Fruit fly (Drosophila melanogaster) whole organism, embryonic: Measurements from ENCODE around the gene CG7423.

Source experiments
- CG10462 ChIP-seq: fragments of 200-800 bp; sonication (Bioruptor generic); optimal IDR thresholded peaks from 2 replicates; lab custom pipeline; 2016; ENCODE audit warnings: missing biosample characterization, missing genetic modification characterization
- CG11398 ChIP-seq: fragments of 200-800 bp; sonication (Bioruptor generic); optimal IDR thresholded peaks from 2 replicates; lab custom pipeline; 2016; ENCODE audit warnings: missing biosample characterization, missing genetic modification characterization
- CG12155 ChIP-seq: fragments of 200-800 bp; sonication (Bioruptor generic); optimal IDR thresholded peaks from 3 replicates; lab custom pipeline; 2016; ENCODE audit warnings: missing biosample characterization, missing genetic modification characterization
- CG15696 ChIP-seq: fragments of 200-800 bp; sonication (Bioruptor generic); optimal IDR thresholded peaks from 2 replicates; lab custom pipeline; 2019; ENCODE audit warnings: missing biosample characterization, mild to moderate bottlenecking, missing genetic modification characterization, moderate library complexity
- CG17359 ChIP-seq: fragments of 200-800 bp; sonication (Bioruptor generic); optimal IDR thresholded peaks from 3 replicates; lab custom pipeline; 2018; ENCODE audit warnings: missing biosample characterization, mild to moderate bottlenecking, missing genetic modification characterization, moderate library complexity
- CG17385 ChIP-seq: fragments of 200-800 bp; sonication (Bioruptor generic); optimal IDR thresholded peaks from 3 replicates; lab custom pipeline; 2018; ENCODE audit warnings: missing biosample characterization, mild to moderate bottlenecking, missing genetic modification characterization
- CG17568 ChIP-seq: fragments of 200-800 bp; sonication (Bioruptor generic); optimal IDR thresholded peaks from 2 replicates; lab custom pipeline; 2018; ENCODE audit warnings: missing biosample characterization, mild to moderate bottlenecking, missing genetic modification characterization, moderate library complexity
- CG31365 ChIP-seq: fragments of 200-800 bp; sonication (Bioruptor generic); optimal IDR thresholded peaks from 2 replicates; lab custom pipeline; 2018; ENCODE audit warnings: missing biosample characterization, mild to moderate bottlenecking, missing genetic modification characterization
- CG32532 ChIP-seq: fragments of 200-800 bp; sonication (Bioruptor generic); IDR thresholded peaks from 2 replicates; pipeline ENCODE4 v1.3.6; 2022; ENCODE audit warnings: missing biosample characterization, missing genetic modification characterization
- CG7556 ChIP-seq: fragments of 200-800 bp; sonication (Bioruptor generic); optimal IDR thresholded peaks from 2 replicates; lab custom pipeline; 2017; ENCODE audit warnings: missing biosample characterization, mild to moderate bottlenecking, missing genetic modification characterization
- CG7963 ChIP-seq: fragments of 200-800 bp; sonication (Bioruptor generic); IDR thresholded peaks from 3 replicates; pipeline ENCODE4 v1.3.6; 2022; ENCODE audit warnings: missing biosample characterization, missing genetic modification characterization; ENCODE audit not compliant: partially characterized antibody
- CG8765 ChIP-seq: fragments of 200-800 bp; sonication (Bioruptor generic); IDR thresholded peaks from 2 replicates; pipeline ENCODE4 v1.3.6; 2022; ENCODE audit warnings: missing biosample characterization, missing genetic modification characterization
- Dbx ChIP-seq: fragments of 200-800 bp; sonication (Bioruptor generic); IDR thresholded peaks from 3 replicates; pipeline ENCODE4 v1.3.6; 2022; ENCODE audit warnings: missing biosample characterization, missing genetic modification characterization
- Dek ChIP-seq: fragments of 200-800 bp; sonication (Bioruptor generic); optimal IDR thresholded peaks from 3 replicates; lab custom pipeline; 2019; ENCODE audit warnings: missing biosample characterization, mild to moderate bottlenecking, missing genetic modification characterization, moderate library complexity
- Gsc ChIP-seq: fragments of 200-800 bp; sonication (Bioruptor generic); IDR thresholded peaks from 2 replicates; pipeline ENCODE4 v1.3.6; 2022; ENCODE audit warnings: missing biosample characterization, missing genetic modification characterization
- Hr51 ChIP-seq, 2 experiments: fragments of 200-800 bp; sonication (Bioruptor generic); optimal IDR thresholded peaks; 2 replicates in 1 of 2; 3 replicates in 1 of 2; lab custom pipeline; 2016 to 2018; ENCODE audit warnings: missing biosample characterization in 2 of 2, missing genetic modification characterization in 2 of 2, mild to moderate bottlenecking in 1 of 2, moderate library complexity in 1 of 2
- Jarid2 ChIP-seq: fragments of 200-800 bp; sonication (Bioruptor generic); optimal IDR thresholded peaks from 3 replicates; lab custom pipeline; 2017; ENCODE audit warnings: mild to moderate bottlenecking, missing biosample characterization, missing genetic modification reagents, missing genetic modification characterization
- MBD-R2 ChIP-seq: fragments of 200-800 bp; sonication (Bioruptor generic); IDR thresholded peaks from 2 replicates; pipeline ENCODE4 v1.3.6; 2022; ENCODE audit warnings: missing biosample characterization, missing genetic modification characterization
- MTF-1 ChIP-seq: fragments of 200-800 bp; sonication (Bioruptor generic); optimal IDR thresholded peaks from 2 replicates; lab custom pipeline; 2018; ENCODE audit warnings: missing biosample characterization, mild to moderate bottlenecking, missing genetic modification characterization, borderline replicate concordance
- Med ChIP-seq: fragments of 200-800 bp; sonication (Bioruptor generic); peaks from one replicate; lab custom pipeline; 2016; ENCODE audit warnings: missing biosample characterization, missing genetic modification characterization, mild to moderate bottlenecking, inconsistent platforms, moderate library complexity
- NC2β ChIP-seq: fragments of 200-800 bp; sonication (Bioruptor generic); optimal IDR thresholded peaks from 2 replicates; lab custom pipeline; 2016; ENCODE audit warnings: missing biosample characterization, missing genetic modification characterization
- Sox100B ChIP-seq: fragments of 200-800 bp; sonication (Bioruptor generic); optimal IDR thresholded peaks from 3 replicates; lab custom pipeline; 2018; ENCODE audit warnings: missing biosample characterization, mild to moderate bottlenecking, missing genetic modification characterization
- Sry-δ ChIP-seq: fragments of 200-800 bp; sonication (Bioruptor generic); optimal IDR thresholded peaks from 2 replicates; lab custom pipeline; 2016; ENCODE audit warnings: missing biosample characterization, missing genetic modification characterization
- amos ChIP-seq: fragments of 200-800 bp; sonication (Bioruptor generic); IDR thresholded peaks from 2 replicates; pipeline ENCODE4 v1.3.6; 2022; ENCODE audit warnings: missing biosample characterization, missing genetic modification characterization; ENCODE audit not compliant: partially characterized antibody
- ara ChIP-seq: fragments of 200-800 bp; sonication (Bioruptor generic); IDR thresholded peaks from 2 replicates; pipeline ENCODE4 v1.3.6; 2022; ENCODE audit warnings: missing biosample characterization, missing genetic modification characterization
- ash1 ChIP-seq: fragments of 200-800 bp; sonication (Bioruptor generic); optimal IDR thresholded peaks from 2 replicates; lab custom pipeline; 2018; ENCODE audit warnings: missing biosample characterization, mild to moderate bottlenecking, missing genetic modification characterization
- cg ChIP-seq: fragments of 200-800 bp; sonication (Bioruptor generic); optimal IDR thresholded peaks from 3 replicates; lab custom pipeline; 2019; ENCODE audit warnings: missing biosample characterization, mild to moderate bottlenecking, missing genetic modification characterization, moderate library complexity
- ci ChIP-seq: fragments of 200-800 bp; sonication (Bioruptor generic); IDR thresholded peaks from 3 replicates; pipeline ENCODE4 v1.3.6; 2022; ENCODE audit warnings: missing biosample characterization, missing genetic modification characterization
- dmrt99B ChIP-seq: fragments of 200-800 bp; sonication (Bioruptor generic); optimal IDR thresholded peaks from 2 replicates; lab custom pipeline; 2018; ENCODE audit warnings: missing biosample characterization, mild to moderate bottlenecking, missing genetic modification characterization, moderate library complexity
- ewg ChIP-seq: fragments of 200-800 bp; sonication (Bioruptor generic); optimal IDR thresholded peaks from 3 replicates; lab custom pipeline; 2017; ENCODE audit warnings: mild to moderate bottlenecking, missing biosample characterization, missing genetic modification reagents, missing genetic modification characterization
- gfzf ChIP-seq: fragments of 200-800 bp; sonication (Bioruptor generic); optimal IDR thresholded peaks from 2 replicates; lab custom pipeline; 2016; ENCODE audit warnings: missing biosample characterization, mild to moderate bottlenecking, missing genetic modification characterization, moderate library complexity
- gsb ChIP-seq: fragments of 200-800 bp; sonication (Bioruptor generic); IDR thresholded peaks from 2 replicates; pipeline ENCODE4 v1.3.6; 2022; ENCODE audit warnings: missing biosample characterization, missing genetic modification characterization
- gt ChIP-seq: fragments of 200-800 bp; sonication (Bioruptor generic); IDR thresholded peaks from 2 replicates; pipeline ENCODE4 v1.3.6; 2022; ENCODE audit warnings: missing biosample characterization, missing genetic modification characterization
- jing ChIP-seq: fragments of 200-800 bp; sonication (Bioruptor generic); optimal IDR thresholded peaks from 2 replicates; lab custom pipeline; 2018; ENCODE audit warnings: missing biosample characterization, mild to moderate bottlenecking, missing genetic modification characterization
- nerfin-1 ChIP-seq: fragments of 200-800 bp; sonication (Bioruptor generic); optimal IDR thresholded peaks from 3 replicates; lab custom pipeline; 2019; ENCODE audit warnings: missing biosample characterization, mild to moderate bottlenecking, missing genetic modification characterization, moderate library complexity
- nom ChIP-seq: fragments of 200-800 bp; sonication (Bioruptor generic); optimal IDR thresholded peaks from 2 replicates; lab custom pipeline; 2017; ENCODE audit warnings: missing biosample characterization, missing genetic modification characterization, mild to moderate bottlenecking, moderate library complexity, missing genetic modification reagents
- peb ChIP-seq: fragments of 200-800 bp; sonication (Bioruptor generic); IDR thresholded peaks from 2 replicates; pipeline ENCODE4 v1.3.6; 2022; ENCODE audit warnings: missing biosample characterization, missing genetic modification characterization
- pnt ChIP-seq: fragments of 200-800 bp; sonication (Bioruptor generic); optimal IDR thresholded peaks from 3 replicates; lab custom pipeline; 2016; ENCODE audit warnings: missing biosample characterization, missing genetic modification characterization
- pum ChIP-seq: fragments of 200-800 bp; sonication (Bioruptor generic); optimal IDR thresholded peaks from 2 replicates; lab custom pipeline; 2016; ENCODE audit warnings: missing biosample characterization, missing genetic modification characterization
- rib ChIP-seq: fragments of 200-800 bp; sonication (Bioruptor generic); IDR thresholded peaks from 2 replicates; pipeline ENCODE4 v1.3.6; 2022; ENCODE audit warnings: missing biosample characterization, missing genetic modification characterization
- ro ChIP-seq: fragments of 200-800 bp; sonication (Bioruptor generic); IDR thresholded peaks from 2 replicates; pipeline ENCODE4 v1.3.6; 2022; ENCODE audit warnings: missing biosample characterization, missing genetic modification characterization
- sug ChIP-seq: fragments of 200-800 bp; optimal IDR thresholded peaks from 2 replicates; lab custom pipeline; 2019; ENCODE audit warnings: missing biosample characterization, mild to moderate bottlenecking, missing genetic modification characterization, moderate library complexity
- tap ChIP-seq: fragments of 200-800 bp; optimal IDR thresholded peaks from 3 replicates; lab custom pipeline; 2019; ENCODE audit warnings: missing biosample characterization, mild to moderate bottlenecking, missing genetic modification characterization, moderate library complexity
- tna ChIP-seq: fragments of 200-800 bp; sonication (Bioruptor generic); IDR thresholded peaks from 2 replicates; pipeline ENCODE4 v1.3.6; 2022; ENCODE audit warnings: missing biosample characterization, missing genetic modification characterization; ENCODE audit not compliant: partially characterized antibody
- tup ChIP-seq: fragments of 200-800 bp; sonication (Bioruptor generic); optimal IDR thresholded peaks from 2 replicates; lab custom pipeline; 2016; ENCODE audit warnings: missing biosample characterization, mild to moderate bottlenecking, missing genetic modification characterization, moderate library complexity
- z ChIP-seq: fragments of 200-800 bp; sonication (Bioruptor generic); IDR thresholded peaks from 3 replicates; pipeline ENCODE4 v1.3.6; 2022; ENCODE audit warnings: missing biosample characterization, missing genetic modification characterization
- zfh2 ChIP-seq: fragments of 200-800 bp; sonication (Bioruptor generic); optimal IDR thresholded peaks from 2 replicates; lab custom pipeline; 2016; ENCODE audit warnings: missing biosample characterization, missing genetic modification characterization

CG7423 gene

DNA sequence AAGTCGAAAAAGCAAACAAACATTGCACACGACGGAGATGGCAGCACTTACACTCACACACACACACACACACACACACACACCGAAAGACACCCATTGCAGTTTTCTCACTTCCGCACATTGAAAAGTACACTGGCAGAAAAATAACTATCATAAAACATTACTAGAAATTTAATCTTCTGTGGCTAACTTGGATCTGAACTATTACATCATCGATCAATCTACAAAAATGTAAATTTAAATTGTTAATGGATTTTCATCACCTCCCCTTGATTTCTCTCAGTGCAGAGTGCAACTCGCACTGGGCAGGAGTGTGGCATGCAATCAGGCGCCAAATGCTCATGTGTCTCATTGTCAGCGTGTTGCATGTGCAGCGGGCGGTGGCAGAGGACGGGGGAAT, 37.3 kb upstream of the CG7423 start (continued):
- TF ChIP-seq CG15696 (tag; lab: Kevin White, UChicago) (peak; percentile 42), gsb (GFP tag; lab: Robert Waterston, UW) (no peak), tap (tag; lab: Kevin White, UChicago) (no peak), CG17359 (tag; lab: Kevin White, UChicago) (no peak)

DNA sequence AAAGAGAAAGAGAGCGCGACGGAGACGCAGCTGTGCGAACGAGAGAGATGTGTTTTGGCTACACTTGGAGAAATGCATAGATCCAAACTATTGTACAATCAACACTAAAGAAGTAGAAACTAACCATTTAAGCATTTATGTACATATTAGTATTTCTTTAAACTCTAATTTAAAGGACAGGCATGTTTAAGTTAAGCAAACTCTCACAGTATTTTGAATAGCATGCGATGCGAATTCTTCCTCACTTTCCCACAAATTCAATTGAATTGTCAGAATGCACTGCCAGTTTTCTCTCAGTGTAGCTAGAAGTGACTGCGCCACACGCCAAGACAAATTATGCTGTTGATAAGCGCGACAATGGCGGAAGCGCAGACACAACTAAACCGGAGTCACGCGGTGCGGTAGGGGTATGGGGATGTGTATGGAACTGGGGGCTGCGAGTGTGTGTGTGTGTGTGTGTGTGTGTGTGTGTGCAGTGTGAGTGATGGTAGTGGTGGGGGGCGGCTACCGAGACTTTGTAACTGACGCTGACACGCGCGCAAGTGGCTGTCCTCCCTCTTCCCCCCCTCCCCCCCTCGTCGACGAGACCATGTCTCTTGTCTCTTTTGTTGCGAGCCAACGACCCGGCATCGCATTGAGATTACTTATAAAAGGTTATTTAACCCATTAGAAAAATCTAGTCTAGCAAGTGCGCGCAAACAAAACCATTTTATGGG, 23.9 kb upstream of the CG7423 start:
- TF ChIP-seq CG17385 (GFP tag; lab: Kevin White, UChicago), result peak; percentile 39
- TF ChIP-seq nerfin-1 (tag; lab: Kevin White, UChicago), result peak; percentile 26
- TF ChIP-seq Hr51 (GFP tag; optimal IDR thresholded peaks at IDR 0.05; lab: Kevin White, UChicago), result peak in 1 of 2 experiments; percentile 49
- TF ChIP-seq tna (GFP tag; lab: Robert Waterston, UW), result no peak
- peak; percentile 43 for TF ChIP-seq Sox100B
- no peak for TF ChIP-seq NC2β (GFP tag; lab: Kevin White, UChicago)
- TF ChIP-seq gt (GFP tag; lab: Robert Waterston, UW), result no peak
- TF ChIP-seq Dbx (GFP tag; lab: Robert Waterston, UW), result no peak
- TF ChIP-seq sug (tag; lab: Kevin White, UChicago), result peak; percentile 49
- peak; percentile 38 for TF ChIP-seq CG17359 (tag; lab: Kevin White, UChicago)
- no peak for TF ChIP-seq rib (GFP tag; lab: Robert Waterston, UW)
- TF ChIP-seq pnt, result no peak
- TF ChIP-seq nom (GFP tag; lab: Kevin White, UChicago), result no peak
- TF ChIP-seq MBD-R2 (GFP tag; lab: Robert Waterston, UW), result no peak
- TF ChIP-seq Med, result peak; percentile 82
- TF ChIP-seq Dek (tag; lab: Kevin White, UChicago), result no peak
- TF ChIP-seq Jarid2, result peak; percentile 14
- no peak for TF ChIP-seq Gsc (GFP tag; lab: Robert Waterston, UW)
- peak; percentile 11 for TF ChIP-seq cg (GFP tag; lab: Kevin White, UChicago)
- TF ChIP-seq ro, result no peak
- no peak for TF ChIP-seq CG11398
- TF ChIP-seq CG31365 (tag; lab: Kevin White, UChicago), result no peak
- no peak for TF ChIP-seq CG7963
- peak; percentile 2 for TF ChIP-seq jing
- peak; percentile 57 for TF ChIP-seq CG7556 (GFP tag; lab: Kevin White, UChicago)
- TF ChIP-seq ara, result no peak
- TF ChIP-seq gfzf (GFP tag; lab: Kevin White, UChicago), result no peak
- no peak for TF ChIP-seq MTF-1 (GFP tag; lab: Kevin White, UChicago)
- TF ChIP-seq CG8765 (GFP tag; lab: Robert Waterston, UW), result no peak
- no peak for TF ChIP-seq CG32532 (GFP tag; lab: Robert Waterston, UW)
- TF ChIP-seq amos (GFP tag; lab: Robert Waterston, UW), result no peak
- TF ChIP-seq CG17568 (GFP tag; lab: Kevin White, UChicago), result no peak
- no peak for TF ChIP-seq Sry-δ (GFP tag; lab: Kevin White, UChicago)
- TF ChIP-seq peb (GFP tag; lab: Robert Waterston, UW), result no peak
- TF ChIP-seq zfh2 (GFP tag; lab: Kevin White, UChicago), result no peak
- TF ChIP-seq z, result no peak
- peak; percentile 70 for TF ChIP-seq dmrt99B (tag; lab: Kevin White, UChicago)
- TF ChIP-seq ci (GFP tag; lab: Robert Waterston, UW), result 0 out of 3 replicates have a peak, but pooled peaks have one; percentile 53
- TF ChIP-seq pum (GFP tag; lab: Kevin White, UChicago), result peak; percentile 15
- TF ChIP-seq CG10462 (GFP tag; lab: Kevin White, UChicago), result no peak
- TF ChIP-seq ash1 (GFP tag; lab: Kevin White, UChicago), result no peak
- TF ChIP-seq CG12155 (GFP tag; lab: Kevin White, UChicago), result no peak
- no peak for TF ChIP-seq tup (GFP tag; lab: Kevin White, UChicago)
- TF ChIP-seq ewg (GFP tag; lab: Kevin White, UChicago), result peak; percentile 10
